Worm (Caenorhabditis elegans) whole organism, young adult: ENCODE results near the gene R07G3.7.

ENCODE experiments used
- F22D6.2 ChIP-seq: sonication (generic microtip); optimal IDR thresholded peaks from 2 replicates; lab custom pipeline; 2016; ENCODE audit warnings: mild to moderate bottlenecking, missing genetic modification characterization, missing compliant biosample characterization
- ama-1 ChIP-seq, 3 experiments: fragments of 150-350 bp in 1 of 3; sonication (generic microtip) in 2 of 3; optimal IDR thresholded peaks; 2 replicates each; lab custom pipeline; 2014 to 2018; ENCODE audit warnings: missing biosample characterization in 2 of 3, missing genetic modification characterization in 2 of 3, missing genetic modification reagents in 2 of 3
- snpc-4 ChIP-seq, 5 experiments: fragments of 150-350 bp in 1 of 5; sonication (generic microtip) in 4 of 5; optimal IDR thresholded peaks; 2 replicates each; lab custom pipeline; 2014 to 2018; ENCODE audit warnings: missing genetic modification characterization in 5 of 5, missing biosample characterization in 3 of 5, antibody characterized with exemption in 2 of 5, mild to moderate bottlenecking in 2 of 5, missing compliant biosample characterization in 2 of 5, missing genotype in 2 of 5, moderate library complexity in 2 of 5, missing genetic modification reagents in 1 of 5

DNA sequence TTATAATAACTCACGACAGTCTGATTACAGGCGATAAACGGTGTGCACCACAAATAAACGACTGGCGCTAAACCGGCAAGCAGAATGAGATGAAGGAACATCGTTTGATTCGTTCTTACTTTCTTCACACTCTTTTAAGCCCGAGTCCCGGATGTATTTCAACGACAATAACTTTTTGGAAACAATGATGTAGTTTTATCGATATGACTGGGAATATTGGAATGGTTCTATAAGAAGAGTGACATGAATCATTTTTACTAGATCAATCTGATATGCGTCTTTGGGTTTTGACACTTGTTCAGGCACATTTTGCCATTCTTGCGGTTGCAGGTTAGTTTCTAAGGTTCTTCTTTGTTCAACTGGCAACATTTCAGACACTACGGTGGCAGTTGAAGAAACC lies 52.0 kb downstream of the R07G3.7 start, which contains the start of the genes ZK1290.11 and ZK1290.1:
- TF ChIP-seq F22D6.2 (tag; lab: Kevin White, UChicago) (no peak), ama-1 (optimal IDR thresholded peaks at IDR 0.05; lab: Kevin White, UChicago) (no peak), ama-1 (GFP tag; optimal IDR thresholded peaks at IDR 0.05; lab: Kevin White, UChicago) (no peak), snpc-4 (GFP tag; optimal IDR thresholded peaks at IDR 0.05; lab: Kevin White, UChicago) (no peak), snpc-4 (tag; optimal IDR thresholded peaks at IDR 0.05; lab: Kevin White, UChicago) (no peak)
